Fruit fly (Drosophila melanogaster): Measurements from ENCODE around the gene Glg1.

DNA sequence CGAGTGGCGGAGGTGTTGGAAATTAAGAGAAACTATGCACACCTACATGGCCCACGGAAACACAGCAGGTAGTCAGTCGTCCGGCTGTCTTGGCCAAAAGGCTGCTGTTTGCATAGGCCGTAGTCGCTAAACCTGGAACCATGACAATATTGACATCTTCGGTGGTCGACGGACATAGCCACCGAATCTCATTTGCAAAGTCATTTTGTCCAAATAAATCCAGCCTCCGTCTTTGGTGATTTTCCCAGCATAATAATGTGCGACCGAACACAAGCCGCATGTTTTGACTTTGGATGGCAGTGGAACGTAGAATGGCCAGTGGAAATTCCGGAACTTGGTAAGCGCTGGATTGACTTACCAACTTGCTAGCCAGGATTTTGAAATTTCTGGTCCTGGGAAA is 58.0 kb downstream of the Glg1 start:
- TF ChIP-seq Myc (optimal IDR thresholded peaks at IDR 0.05) (no peak), Sin3A (optimal IDR thresholded peaks at IDR 0.05) (no peak)
